Worm (Caenorhabditis elegans) whole organism, L1 larva: ENCODE data around the gene erp-44.3.

ENCODE experiments used
- mdl-1 ChIP-seq, 2 experiments: fragments of 150-350 bp; optimal IDR thresholded peaks; 2 replicates each; lab custom pipeline; 2014 to 2017; ENCODE audit warnings: missing biosample characterization in 2 of 2, missing genetic modification characterization in 2 of 2, inconsistent platforms in 1 of 2
- nhr-85 ChIP-seq: sonication (generic microtip); peaks from one replicate; lab custom pipeline; 2016; ENCODE audit warnings: missing genetic modification characterization, inconsistent platforms, missing compliant biosample characterization
- pqm-1 ChIP-seq: sonication (generic microtip); optimal IDR thresholded peaks from 3 replicates; lab custom pipeline; 2017; ENCODE audit warnings: missing biosample characterization, missing genetic modification characterization
- unc-130 ChIP-seq: fragments of 150-350 bp; optimal IDR thresholded peaks from 2 replicates; lab custom pipeline; 2017; ENCODE audit warnings: missing biosample characterization, missing genetic modification characterization, inconsistent platforms

DNA sequence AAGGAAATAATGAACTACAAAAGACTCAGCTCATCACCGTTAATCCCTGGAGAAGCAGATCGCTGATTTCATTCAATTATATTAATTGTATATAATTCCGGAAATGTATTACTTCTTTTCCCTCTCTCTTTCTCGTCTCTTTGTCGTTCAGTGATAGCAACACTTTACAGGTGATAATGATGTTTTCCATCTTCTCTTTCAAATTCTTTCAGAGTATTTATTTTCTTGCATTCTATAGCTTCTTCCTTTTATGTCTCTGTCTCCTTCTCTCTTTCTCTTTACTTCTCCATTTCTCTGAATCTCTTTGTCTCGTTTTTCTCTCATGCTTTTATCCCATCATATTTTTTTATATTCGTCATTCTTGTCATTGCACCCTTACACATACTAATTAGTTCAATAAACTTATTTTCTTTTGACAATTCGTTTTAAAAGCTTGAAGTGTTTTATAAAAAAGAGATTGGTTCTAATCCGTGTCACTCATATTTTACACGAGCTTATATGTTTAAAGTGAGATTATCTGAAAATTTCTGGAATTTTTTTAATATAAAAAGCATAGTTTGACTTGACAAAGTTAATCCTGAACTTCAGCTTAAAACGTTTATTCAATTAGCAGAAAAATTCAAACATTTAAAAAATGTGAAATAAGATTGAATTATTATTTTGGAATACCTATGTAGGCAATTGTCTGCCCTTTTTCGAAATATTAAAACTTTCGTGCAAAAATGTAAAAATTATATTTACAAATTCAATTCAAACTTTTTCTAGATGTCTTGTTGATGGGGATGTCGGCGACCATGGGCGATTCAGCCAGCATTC, 20.5 kb downstream of the erp-44.3 start, which contains the start of gene pmk-2:
- no peak for TF ChIP-seq pqm-1 (tag; lab: Kevin White, UChicago)
- no peak for TF ChIP-seq unc-130 (tag; lab: Kevin White, UChicago)
- no peak for TF ChIP-seq mdl-1 (tag; optimal IDR thresholded peaks at IDR 0.05; lab: Kevin White, UChicago)
- TF ChIP-seq nhr-85 (tag; lab: Kevin White, UChicago), result no peak
